Fruit fly (Drosophila melanogaster) whole organism, pupa: ENCODE measurements around the gene CG8292.

Experiments
- CG10348 ChIP-seq: fragments of 200-800 bp; sonication (Bioruptor generic); IDR thresholded peaks from 2 replicates; pipeline ENCODE4 v1.3.6; 2022; ENCODE audit warnings: missing biosample characterization, missing genetic modification characterization
- CG12605 ChIP-seq: fragments of 200-800 bp; sonication (Bioruptor generic); IDR thresholded peaks from 2 replicates; pipeline ENCODE4 v1.3.6; 2022; ENCODE audit warnings: missing biosample characterization, missing genetic modification characterization
- CG8159 ChIP-seq: fragments of 200-800 bp; sonication (Bioruptor generic); optimal IDR thresholded peaks from 3 replicates; lab custom pipeline; 2018; ENCODE audit warnings: missing biosample characterization, mild to moderate bottlenecking, missing genetic modification characterization, moderate library complexity
- D1 ChIP-seq: fragments of 200-800 bp; sonication (Bioruptor generic); optimal IDR thresholded peaks from 2 replicates; lab custom pipeline; 2018; ENCODE audit warnings: missing biosample characterization, mild to moderate bottlenecking, missing genetic modification characterization, moderate library complexity
- Pif1A ChIP-seq: fragments of 200-800 bp; sonication (Bioruptor generic); optimal IDR thresholded peaks from 3 replicates; lab custom pipeline; 2016; ENCODE audit warnings: missing biosample characterization, missing genetic modification characterization
- Pif1B ChIP-seq: fragments of 200-800 bp; sonication (Bioruptor generic); optimal IDR thresholded peaks from 3 replicates; lab custom pipeline; 2016; ENCODE audit warnings: missing biosample characterization, missing genetic modification characterization
- Snoo ChIP-seq: fragments of 200-800 bp; sonication (Bioruptor generic); optimal IDR thresholded peaks from 3 replicates; lab custom pipeline; 2017; ENCODE audit warnings: missing biosample characterization, mild to moderate bottlenecking, missing genetic modification characterization, inconsistent platforms
- fd96Ca ChIP-seq: fragments of 200-800 bp; sonication (Bioruptor generic); IDR thresholded peaks from 3 replicates; pipeline ENCODE4 v1.3.6; 2022; ENCODE audit warnings: missing biosample characterization, missing genetic modification characterization

dm6 chr2L:8209362-8209761 is 8.5 kb downstream of the CG8292 start:
- TF ChIP-seq Pif1B (GFP tag; lab: Kevin White, UChicago): no peak
- no peak for TF ChIP-seq CG12605 (GFP tag; lab: Robert Waterston, UW)
- no peak for TF ChIP-seq CG8159
- no peak for TF ChIP-seq D1 (tag; lab: Kevin White, UChicago)
- no peak for TF ChIP-seq fd96Ca (GFP tag; lab: Robert Waterston, UW)
- no peak for TF ChIP-seq Pif1A (GFP tag; lab: Kevin White, UChicago)
- no peak for TF ChIP-seq CG10348
- TF ChIP-seq Snoo (tag; lab: Kevin White, UChicago): no peak
